Worm (Caenorhabditis elegans): ENCODE results near the gene C36E8.6.

DNA sequence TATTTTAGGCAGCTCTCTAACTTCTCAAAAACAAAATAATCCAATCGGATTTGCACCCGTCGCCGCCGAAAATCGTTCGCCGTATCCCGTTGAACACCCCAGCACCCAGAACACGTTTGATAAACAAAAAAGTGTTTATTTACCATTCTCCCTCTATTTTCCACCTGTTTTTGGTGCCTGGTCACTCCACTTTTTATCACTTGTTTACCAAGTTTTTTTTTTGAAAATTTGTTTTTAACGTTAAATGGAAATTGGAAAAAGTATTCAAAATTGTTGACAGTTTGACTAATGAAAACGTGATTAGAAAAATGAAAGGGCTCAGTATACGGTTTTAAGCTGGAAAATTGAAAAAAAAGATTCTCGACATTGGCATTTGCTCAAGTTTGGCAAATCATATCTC, 12.9 kb upstream of the C36E8.6 start:
- TF ChIP-seq unc-62 (GFP tag; optimal IDR thresholded peaks at IDR 0.05): no peak
- no peak for TF ChIP-seq zip-8 (tag; optimal IDR thresholded peaks at IDR 0.05)
- TF ChIP-seq elt-3 (tag; optimal IDR thresholded peaks at IDR 0.05): no peak
- no peak for TF ChIP-seq cnd-1 (tag; optimal IDR thresholded peaks at IDR 0.05)
- TF ChIP-seq sptf-1 (tag; optimal IDR thresholded peaks at IDR 0.05): no peak
- TF ChIP-seq nhr-28 (tag; optimal IDR thresholded peaks at IDR 0.05): no peak

Data from whole organism, mixed stage, embryonic.